Worm (Caenorhabditis elegans): ENCODE results near the gene F29B9.12.

DNA sequence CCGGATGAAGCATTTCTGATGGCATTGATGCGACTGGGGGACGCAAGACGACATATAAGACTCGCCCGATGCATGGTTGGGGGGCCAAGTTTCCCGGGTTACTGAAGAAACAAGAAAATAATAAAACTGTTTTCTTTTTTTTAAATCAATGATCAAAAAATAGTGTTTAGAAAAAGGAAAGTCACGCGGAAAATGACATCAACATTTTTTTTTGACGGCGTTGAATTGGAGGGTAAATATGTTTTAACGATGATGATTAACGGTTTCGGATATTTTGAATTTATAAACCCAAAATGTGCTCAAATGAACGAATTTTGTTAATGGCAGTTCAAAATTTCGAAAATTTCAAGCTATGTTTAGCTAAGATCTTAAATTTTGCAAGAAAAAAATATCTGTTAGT, 34.6 kb downstream of the F29B9.12 start, which contains the start of gene ogdh-1:
- TF ChIP-seq flt-1 (GFP tag; IDR thresholded peaks at IDR 0.05): no peak
- no peak for TF ChIP-seq tra-4 (tag; optimal IDR thresholded peaks at IDR 0.05)
